Fruit fly (Drosophila melanogaster): ENCODE measurements around the gene CG17776.

DNA sequence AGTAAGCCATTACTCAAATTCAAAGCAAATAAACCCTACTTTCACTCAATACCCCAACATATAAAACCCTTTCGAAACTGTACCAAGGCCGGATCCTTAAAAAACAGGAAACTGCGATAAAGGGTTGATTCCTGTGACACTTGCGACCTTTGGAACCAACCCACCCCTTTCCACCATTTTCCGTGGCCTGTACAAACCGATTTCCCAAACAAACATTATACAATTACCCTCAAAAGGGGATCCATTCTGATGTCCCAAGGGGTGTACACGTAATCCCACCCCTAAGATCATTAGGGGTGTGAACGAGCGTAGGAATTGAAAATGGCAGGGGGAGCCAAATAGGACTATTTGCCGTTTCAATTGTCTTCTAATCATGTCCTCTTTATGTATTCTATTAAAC, 44.9 kb upstream of the CG17776 start:
- no peak for TF ChIP-seq psq (optimal IDR thresholded peaks at IDR 0.05)
- TF ChIP-seq CG8478 (optimal IDR thresholded peaks at IDR 0.05) = no peak
- TF ChIP-seq pan (optimal IDR thresholded peaks at IDR 0.05) = no peak
